Worm (Caenorhabditis elegans): Measurements from ENCODE around the gene Y44F5A.1.

- TF ChIP-seq dao-5 (tag; optimal IDR thresholded peaks at IDR 0.05) (no peak), W03F9.2 (tag; optimal IDR thresholded peaks at IDR 0.05) (no peak)
Measured at ce11 chrIII:4209188-4209587, 38.3 kb downstream of the Y44F5A.1 start, which contains the start of gene phlp-2.

All from whole organism, L4/young adult.